Worm (Caenorhabditis elegans) whole organism, mixed stage, embryonic: ENCODE measurements around the gene C08F11.12.

Experiments used
- blmp-1 ChIP-seq: fragments of 150-350 bp; optimal IDR thresholded peaks from 2 replicates; lab custom pipeline; 2014; ENCODE audit warnings: missing biosample characterization, missing genetic modification characterization
- elt-1 ChIP-seq: sonication (generic microtip); optimal IDR thresholded peaks from 2 replicates; lab custom pipeline; 2017; ENCODE audit warnings: missing genetic modification characterization, mild to moderate bottlenecking, missing compliant biosample characterization, antibody characterized with exemption, moderate library complexity, borderline replicate concordance; ENCODE audit not compliant: insufficient read depth
- elt-3 ChIP-seq: fragments of 150-350 bp; optimal IDR thresholded peaks from 2 replicates; lab custom pipeline; 2014; ENCODE audit warnings: missing biosample characterization, missing genetic modification characterization
- hlh-1 ChIP-seq: fragments of 150-350 bp; optimal IDR thresholded peaks from 2 replicates; lab custom pipeline; 2014; ENCODE audit warnings: missing biosample characterization, missing genetic modification reagents, missing genetic modification characterization
- lsy-2 ChIP-seq: fragments of 150-350 bp; optimal IDR thresholded peaks from 2 replicates; lab custom pipeline; 2014; ENCODE audit warnings: missing biosample characterization, missing genetic modification characterization
- mep-1 ChIP-seq: fragments of 150-350 bp; optimal IDR thresholded peaks from 2 replicates; lab custom pipeline; 2017; ENCODE audit warnings: missing biosample characterization, missing genetic modification reagents, missing genetic modification characterization, inconsistent platforms
- nhr-12 ChIP-seq: fragments of 150-350 bp; optimal IDR thresholded peaks from 2 replicates; lab custom pipeline; 2014; ENCODE audit warnings: missing biosample characterization, missing genetic modification characterization
- nhr-237 ChIP-seq: fragments of 150-350 bp; optimal IDR thresholded peaks from 2 replicates; lab custom pipeline; 2014; ENCODE audit warnings: missing biosample characterization, missing genetic modification characterization
- nhr-76 ChIP-seq: sonication (generic microtip); optimal IDR thresholded peaks from 2 replicates; lab custom pipeline; 2017; ENCODE audit warnings: missing biosample characterization, missing genetic modification characterization
- pha-4 ChIP-seq: fragments of 150-350 bp; optimal IDR thresholded peaks from 2 replicates; lab custom pipeline; 2018; ENCODE audit warnings: missing biosample characterization, missing genetic modification reagents, missing genetic modification characterization
- unc-39 ChIP-seq: fragments of 150-350 bp; optimal IDR thresholded peaks from 2 replicates; lab custom pipeline; 2014; ENCODE audit warnings: missing biosample characterization, missing genetic modification characterization
- unc-62 ChIP-seq: fragments of 150-350 bp; optimal IDR thresholded peaks from 2 replicates; lab custom pipeline; 2014; ENCODE audit warnings: missing biosample characterization, missing genetic modification reagents, missing genetic modification characterization

- TF ChIP-seq lsy-2 (tag; lab: Kevin White, UChicago) (no peak), unc-62 (GFP tag; lab: Kevin White, UChicago) (no peak), unc-39 (tag; lab: Kevin White, UChicago) (no peak), hlh-1 (tag; lab: Kevin White, UChicago) (no peak), nhr-12 (tag; lab: Kevin White, UChicago) (no peak), elt-1 (tag; lab: Kevin White, UChicago) (no peak), mep-1 (no peak), nhr-76 (tag; lab: Kevin White, UChicago) (no peak), blmp-1 (tag; lab: Kevin White, UChicago) (no peak), elt-3 (tag; lab: Kevin White, UChicago) (no peak), pha-4 (tag; lab: Kevin White, UChicago) (no peak), nhr-237 (tag; lab: Kevin White, UChicago) (no peak)
Observed at ce11 chrIV:13626469-13626868, 24.8 kb downstream of the C08F11.12 start, which contains the start of gene sru-21.
